Worm (Caenorhabditis elegans): Measurements from ENCODE around the gene col-84.

The col-84 gene

ce11 chrII:11842317-11842716 is 26.0 kb upstream of the col-84 start, which contains the start of gene T27D12.1:
Gene T27D12.1, plus strand, starts transcription at chrII:11842617.
- no peak for TF ChIP-seq lin-40 (tag; optimal IDR thresholded peaks at IDR 0.05)
- no peak for TF ChIP-seq Y95B8A.8 (GFP tag; IDR thresholded peaks at IDR 0.05)
- no peak for TF ChIP-seq lin-26 (GFP tag; IDR thresholded peaks at IDR 0.05)
- TF ChIP-seq F22D6.2 (tag; optimal IDR thresholded peaks at IDR 0.05): no peak
- no peak for TF ChIP-seq xnd-1 (tag; optimal IDR thresholded peaks at IDR 0.05)

- TF ChIP-seq snpc-4 (GFP tag; optimal IDR thresholded peaks at IDR 0.05): peak; percentile 27
- peak in 3 of 4 experiments; percentile 37 to 78 (median 67) for TF ChIP-seq snpc-4 (tag; optimal IDR thresholded peaks at IDR 0.05)
- TF ChIP-seq snpc-1.1 (tag; optimal IDR thresholded peaks at IDR 0.05; ENCODE audit: insufficient read depth): peak; percentile 34
- TF ChIP-seq ztf-3 (GFP tag; optimal IDR thresholded peaks at IDR 0.05): no peak
- TF ChIP-seq K12H6.12 (tag; optimal IDR thresholded peaks at IDR 0.05): no peak
- TF ChIP-seq akir-1 (GFP tag; optimal IDR thresholded peaks at IDR 0.05): no peak
- no peak for TF ChIP-seq nhr-179 (tag; optimal IDR thresholded peaks at IDR 0.05)
Observed at ce11 chrII:11842766-11843165, 25.6 kb upstream of the col-84 start.

- TF ChIP-seq C17E4.6 (GFP tag; IDR thresholded peaks at IDR 0.05): no peak
- no peak for TF ChIP-seq ztf-6 (GFP tag; IDR thresholded peaks at IDR 0.05)
- no peak for TF ChIP-seq attf-3 (GFP tag; conservative IDR thresholded peaks at IDR 0.05)
- 0 out of 2 replicates have a peak, but pooled peaks have one; percentile 26 for TF ChIP-seq Y53G8AR.9 (GFP tag; conservative IDR thresholded peaks at IDR 0.05)
Observed at ce11 chrII:11843441-11843840, 24.9 kb upstream of the col-84 start.

ce11 chrII:11844072-11844471 is 24.3 kb upstream of the col-84 start:
- TF ChIP-seq attf-3 (GFP tag; conservative IDR thresholded peaks at IDR 0.05): no peak
- TF ChIP-seq Y53G8AR.9 (GFP tag; conservative IDR thresholded peaks at IDR 0.05): 0 out of 2 replicates have a peak, but pooled peaks have one; percentile 20

ce11 chrII:11844984-11845383 is 23.4 kb upstream of the col-84 start:
- peak; percentile 76 for TF ChIP-seq zfh-2 (GFP tag; conservative IDR thresholded peaks at IDR 0.05)
- no peak for TF ChIP-seq aptf-3 (GFP tag; IDR thresholded peaks at IDR 0.05)
- TF ChIP-seq K12H6.12 (tag; optimal IDR thresholded peaks at IDR 0.05): no peak
- TF ChIP-seq let-526 (GFP tag; IDR thresholded peaks at IDR 0.05): no peak
- no peak for TF ChIP-seq lsy-27 (tag; optimal IDR thresholded peaks at IDR 0.05; ENCODE audit: borderline replicate concordance, insufficient read depth)

ce11 chrII:11845954-11846353 is 22.4 kb upstream of the col-84 start:
- TF ChIP-seq Y95B8A.8 (GFP tag; IDR thresholded peaks at IDR 0.05) (0 out of 2 replicates have a peak, but pooled peaks have one; percentile 29), K11D2.4 (GFP tag; IDR thresholded peaks at IDR 0.05) (peak; percentile 32; the same call in 1 of the 2 replicates), ama-1 (optimal IDR thresholded peaks at IDR 0.05) (peak; percentile 22), ama-1 (GFP tag; optimal IDR thresholded peaks at IDR 0.05) (no peak), snpc-4 (GFP tag; optimal IDR thresholded peaks at IDR 0.05) (no peak), snpc-4 (tag; optimal IDR thresholded peaks at IDR 0.05) (peak; percentile 70 to 77 (median 75)), unc-62 (GFP tag; optimal IDR thresholded peaks at IDR 0.05) (no peak)

ce11 chrII:11849572-11849971 is 18.8 kb upstream of the col-84 start:
- TF ChIP-seq nhr-80 (tag; optimal IDR thresholded peaks at IDR 0.05) (no peak), pbrm-1 (GFP tag; IDR thresholded peaks at IDR 0.05) (no peak), Y56A3A.18 (GFP tag; IDR thresholded peaks at IDR 0.05) (no peak), F49E8.2 (tag; optimal IDR thresholded peaks at IDR 0.05; ENCODE audit: insufficient read depth) (no peak), dox-1 (GFP tag; IDR thresholded peaks at IDR 0.05) (no peak), ztf-22 (GFP tag; optimal IDR thresholded peaks at IDR 0.05) (no peak)
